Worm (Caenorhabditis elegans): ENCODE measurements around the gene C05E11.7.

ce11 chrX:4576272-4576671, 9.2 kb downstream of the C05E11.7 start:
- no peak for TF ChIP-seq madf-6 (GFP tag; IDR thresholded peaks at IDR 0.05)
- TF ChIP-seq dox-1 (GFP tag; IDR thresholded peaks at IDR 0.05), result no peak
- TF ChIP-seq B0261.1 (tag; optimal IDR thresholded peaks at IDR 0.05), result no peak
- TF ChIP-seq nfya-1 (tag; optimal IDR thresholded peaks at IDR 0.05; ENCODE audit: borderline replicate concordance, insufficient read depth), result no peak
- no peak for TF ChIP-seq him-1 (tag; optimal IDR thresholded peaks at IDR 0.05)
- TF ChIP-seq Y79H2A.3 (GFP tag; conservative IDR thresholded peaks at IDR 0.05), result no peak

Data from whole organism, young adult.